Fruit fly (Drosophila melanogaster) whole organism, wandering third instar larva: ENCODE data around the gene CG31464.

Experiments
- Abd-B ChIP-seq: fragments of >200 bp; optimal IDR thresholded peaks from 2 replicates; lab custom pipeline; 2017; ENCODE audit warnings: missing biosample characterization, missing genetic modification characterization
- CG32264 ChIP-seq: fragments of 200-800 bp; sonication (Bioruptor generic); optimal IDR thresholded peaks from 2 replicates; lab custom pipeline; 2016; ENCODE audit warnings: missing biosample characterization, missing genetic modification characterization
- CG9705 ChIP-seq: fragments of 200-800 bp; sonication (Bioruptor generic); optimal IDR thresholded peaks from 2 replicates; lab custom pipeline; 2018; ENCODE audit warnings: missing biosample characterization, mild to moderate bottlenecking, missing genetic modification characterization
- CrebA ChIP-seq: fragments of 200-800 bp; sonication (Bioruptor generic); optimal IDR thresholded peaks from 2 replicates; lab custom pipeline; 2016; ENCODE audit warnings: missing biosample characterization, mild to moderate bottlenecking, missing genetic modification characterization, borderline replicate concordance
- Dfd ChIP-seq: fragments of >200 bp; optimal IDR thresholded peaks from 2 replicates; lab custom pipeline; 2017; ENCODE audit warnings: missing biosample characterization, missing genetic modification characterization
- Dif ChIP-seq: fragments of 200-275, 200-300 bp; sonication (Bioruptor generic); optimal IDR thresholded peaks from 2 replicates; lab custom pipeline; 2018; ENCODE audit warnings: missing biosample characterization, missing genetic modification characterization; ENCODE audit not compliant: partially characterized antibody
- GATAd ChIP-seq: sonication (Bioruptor generic); optimal IDR thresholded peaks from 2 replicates; lab custom pipeline; 2016; ENCODE audit warnings: missing biosample characterization, missing genetic modification characterization
- HLH106 ChIP-seq: fragments of 200-800 bp; optimal IDR thresholded peaks from 3 replicates; lab custom pipeline; 2019; ENCODE audit warnings: missing biosample characterization, mild to moderate bottlenecking, missing genetic modification characterization, moderate library complexity
- Hnf4 ChIP-seq: fragments of 200-800 bp; sonication (Bioruptor generic); optimal IDR thresholded peaks from 2 replicates; lab custom pipeline; 2016; ENCODE audit warnings: missing biosample characterization, mild to moderate bottlenecking, missing genetic modification characterization
- Hr78 ChIP-seq: fragments of >200 bp; optimal IDR thresholded peaks from 2 replicates; lab custom pipeline; 2017; ENCODE audit warnings: missing biosample characterization, missing genetic modification characterization
- Hr83 ChIP-seq: fragments of 200-300 bp; sonication (Bioruptor generic); optimal IDR thresholded peaks from 2 replicates; lab custom pipeline; 2016; ENCODE audit warnings: missing biosample characterization, mild to moderate bottlenecking, missing genetic modification characterization, moderate library complexity; ENCODE audit not compliant: poor library complexity, severe bottlenecking
- Jra ChIP-seq: sonication (Bioruptor generic); optimal IDR thresholded peaks from 2 replicates; lab custom pipeline; 2016; ENCODE audit warnings: missing biosample characterization, missing genetic modification characterization
- Mio ChIP-seq: sonication (Bioruptor generic); optimal IDR thresholded peaks from 2 replicates; lab custom pipeline; 2016; ENCODE audit warnings: missing biosample characterization, missing genetic modification characterization
- Myc ChIP-seq: fragments of >200 bp; optimal IDR thresholded peaks from 2 replicates; lab custom pipeline; 2017
- N ChIP-seq: fragments of >200 bp; optimal IDR thresholded peaks from 2 replicates; lab custom pipeline; 2018; ENCODE audit warnings: missing biosample characterization, missing external identifiers, missing genetic modification characterization
- OdsH ChIP-seq: fragments of 200-800 bp; sonication (Bioruptor generic); optimal IDR thresholded peaks from 2 replicates; lab custom pipeline; 2016; ENCODE audit warnings: missing biosample characterization, mild to moderate bottlenecking, missing genetic modification characterization
- Rel ChIP-seq, 2 experiments: fragments of 200-800 bp; sonication (Bioruptor generic) in 1 of 2; optimal IDR thresholded peaks; 2 replicates in 1 of 2; 3 replicates in 1 of 2; lab custom pipeline; 2016 to 2019; ENCODE audit warnings: mild to moderate bottlenecking in 2 of 2, missing biosample characterization in 2 of 2, missing genetic modification characterization in 2 of 2, moderate library complexity in 1 of 2
- Sp1 ChIP-seq: fragments of 200-800 bp; sonication (Bioruptor generic); optimal IDR thresholded peaks from 3 replicates; lab custom pipeline; 2019; ENCODE audit warnings: missing biosample characterization, mild to moderate bottlenecking, missing genetic modification characterization, moderate library complexity
- Vsx2 ChIP-seq: fragments of 200-300, 225-300 bp; sonication (Bioruptor generic); optimal IDR thresholded peaks from 2 replicates; lab custom pipeline; 2018; ENCODE audit warnings: missing biosample characterization, missing genetic modification characterization; ENCODE audit not compliant: partially characterized antibody
- br ChIP-seq: fragments of 200-800 bp; sonication (Bioruptor generic); optimal IDR thresholded peaks from 2 replicates; lab custom pipeline; 2016; ENCODE audit warnings: missing biosample characterization, missing genetic modification characterization
- brk ChIP-seq: fragments of 200-800 bp; sonication (Bioruptor generic); optimal IDR thresholded peaks from 2 replicates; lab custom pipeline; 2016; ENCODE audit warnings: missing biosample characterization, mild to moderate bottlenecking, missing genetic modification characterization
- dl ChIP-seq, 2 experiments: fragments of 175-275, 200-275 bp in 1 of 2; fragments of 200-275 bp in 1 of 2; sonication (Bioruptor generic); optimal IDR thresholded peaks; lab custom pipeline; 2018; ENCODE audit warnings: mild to moderate bottlenecking in 2 of 2, missing biosample characterization in 2 of 2, missing genetic modification characterization in 2 of 2, moderate library complexity in 2 of 2; ENCODE audit not compliant: partially characterized antibody in 2 of 2, insufficient read depth in 1 of 2
- dmrt93B ChIP-seq: fragments of 200-800 bp; sonication (Bioruptor generic); optimal IDR thresholded peaks from 2 replicates; lab custom pipeline; 2018; ENCODE audit warnings: missing biosample characterization, mild to moderate bottlenecking, missing genetic modification characterization
- dsf ChIP-seq: sonication (Bioruptor generic); optimal IDR thresholded peaks from 2 replicates; lab custom pipeline; 2016; ENCODE audit warnings: missing biosample characterization, missing genetic modification characterization, borderline replicate concordance
- ey ChIP-seq: fragments of 200-800 bp; sonication (Bioruptor generic); optimal IDR thresholded peaks from 2 replicates; lab custom pipeline; 2016; ENCODE audit warnings: missing biosample characterization, missing genetic modification characterization
- foxo ChIP-seq, 2 experiments: fragments of 200-800 bp; sonication (Bioruptor generic); optimal IDR thresholded peaks; 2 replicates in 1 of 2; 3 replicates in 1 of 2; lab custom pipeline; 2016 to 2017; ENCODE audit warnings: missing biosample characterization in 2 of 2, missing genetic modification characterization in 2 of 2
- fru ChIP-seq: fragments of 200-800 bp; sonication (Bioruptor generic); optimal IDR thresholded peaks from 3 replicates; lab custom pipeline; 2016; ENCODE audit warnings: missing biosample characterization, mild to moderate bottlenecking, missing genetic modification characterization
- h ChIP-seq: fragments of 200-800 bp; sonication (Bioruptor generic); optimal IDR thresholded peaks from 3 replicates; lab custom pipeline; 2016; ENCODE audit warnings: missing biosample characterization, mild to moderate bottlenecking, missing genetic modification characterization
- jim ChIP-seq: fragments of 175-275, 200-325 bp; sonication (Bioruptor generic); optimal IDR thresholded peaks from 2 replicates; lab custom pipeline; 2016; ENCODE audit warnings: missing biosample characterization, mild to moderate bottlenecking, missing genetic modification characterization
- lola ChIP-seq: fragments of >200 bp; optimal IDR thresholded peaks from 2 replicates; lab custom pipeline; 2017; ENCODE audit warnings: missing biosample characterization, missing genetic modification characterization
- pan ChIP-seq: fragments of >200 bp; optimal IDR thresholded peaks from 2 replicates; lab custom pipeline; 2017
- psq ChIP-seq: fragments of 200-800 bp; sonication (Bioruptor generic); optimal IDR thresholded peaks from 3 replicates; lab custom pipeline; 2017; ENCODE audit warnings: missing biosample characterization, mild to moderate bottlenecking, missing genetic modification characterization, moderate library complexity
- rgr ChIP-seq: fragments of 200-800 bp; sonication (Bioruptor generic); optimal IDR thresholded peaks from 3 replicates; lab custom pipeline; 2016; ENCODE audit warnings: missing biosample characterization, mild to moderate bottlenecking, missing genetic modification characterization
- sage ChIP-seq: fragments of 200-800 bp; sonication (Bioruptor generic); optimal IDR thresholded peaks from 2 replicates; lab custom pipeline; 2016; ENCODE audit warnings: missing biosample characterization, mild to moderate bottlenecking, missing genetic modification characterization
- sv ChIP-seq: fragments of 200-800 bp; sonication (Bioruptor generic); optimal IDR thresholded peaks from 3 replicates; lab custom pipeline; 2016; ENCODE audit warnings: missing biosample characterization, missing genetic modification characterization
- tai ChIP-seq: sonication (Bioruptor generic); optimal IDR thresholded peaks from 2 replicates; lab custom pipeline; 2016; ENCODE audit warnings: missing biosample characterization, missing genetic modification characterization
- usp ChIP-seq: fragments of >200 bp; optimal IDR thresholded peaks from 2 replicates; lab custom pipeline; 2017; ENCODE audit warnings: missing biosample characterization, missing genetic modification characterization
- woc ChIP-seq: sonication (Bioruptor generic); optimal IDR thresholded peaks from 2 replicates; lab custom pipeline; 2016; ENCODE audit warnings: missing biosample characterization, mild to moderate bottlenecking, missing genetic modification characterization

CG31464 gene

DNA sequence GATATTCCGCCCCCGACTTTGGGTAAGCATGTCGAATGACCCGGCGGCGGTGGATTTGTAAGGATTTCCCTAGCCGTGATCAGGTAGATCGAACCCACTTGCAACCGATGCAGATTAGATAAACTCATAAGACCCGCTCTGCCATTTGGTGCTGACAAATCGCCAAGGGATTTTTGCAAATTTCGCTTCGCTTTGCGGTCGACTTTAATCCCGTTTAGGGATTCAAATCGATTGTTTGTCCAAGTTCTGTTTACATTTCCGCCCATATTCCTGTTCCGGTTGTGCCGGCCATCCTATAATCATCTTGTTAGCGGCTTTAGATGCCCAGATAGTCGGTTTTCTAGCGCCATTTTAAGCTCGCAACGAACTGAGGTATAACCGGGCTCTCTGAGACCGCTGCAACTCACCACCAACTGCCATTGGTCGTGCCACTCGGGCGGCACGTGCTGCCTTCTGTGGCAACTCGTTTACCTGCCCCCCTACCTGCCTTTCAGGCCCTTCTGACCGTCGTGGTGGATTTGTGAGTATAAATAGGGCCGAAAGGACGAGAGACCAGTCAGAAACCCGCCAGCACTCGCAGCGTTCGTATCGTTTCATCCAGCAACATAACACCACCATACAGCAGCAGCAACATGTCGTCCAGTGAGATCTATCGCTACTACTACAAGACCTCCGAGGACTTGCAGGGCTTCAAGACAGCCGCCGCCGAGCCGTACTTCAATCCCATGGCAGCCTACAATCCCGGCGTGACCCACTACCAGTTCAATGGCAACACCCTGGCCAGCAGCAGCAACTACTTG is 13.3 kb upstream of the CG31464 start, which contains the start of gene ato:
TSS of gene ato (plus strand) at position 559 of the 800 bp plus-strand sequence.
- no peak for TF ChIP-seq Dif (GFP tag; lab: Kevin White, UChicago)
- TF ChIP-seq Hr78 (GFP tag; lab: Kevin White, UChicago) = no peak
- no peak for TF ChIP-seq Mio (GFP tag; lab: Kevin White, UChicago)
- no peak for TF ChIP-seq Rel (GFP tag; optimal IDR thresholded peaks at IDR 0.05; lab: Kevin White, UChicago)
- TF ChIP-seq Rel (tag; optimal IDR thresholded peaks at IDR 0.05; lab: Kevin White, UChicago) = no peak
- TF ChIP-seq CG9705 (GFP tag; lab: Kevin White, UChicago) = no peak
- TF ChIP-seq foxo (GFP tag; optimal IDR thresholded peaks at IDR 0.05; lab: Kevin White, UChicago) = no peak
- TF ChIP-seq Vsx2 (GFP tag; lab: Kevin White, UChicago) = peak; percentile 60
- TF ChIP-seq Sp1 (GFP tag; lab: Kevin White, UChicago) = no peak

- TF ChIP-seq foxo (GFP tag; optimal IDR thresholded peaks at IDR 0.05; lab: Kevin White, UChicago) (peak in 1 of 2 experiments; percentile 22), sage (GFP tag; lab: Kevin White, UChicago) (no peak), Sp1 (GFP tag; lab: Kevin White, UChicago) (peak; percentile 19), HLH106 (tag; lab: Kevin White, UChicago) (peak; percentile 43), rgr (GFP tag; lab: Kevin White, UChicago) (no peak), OdsH (GFP tag; lab: Kevin White, UChicago) (no peak), Rel (GFP tag; optimal IDR thresholded peaks at IDR 0.05; lab: Kevin White, UChicago) (no peak), Rel (tag; optimal IDR thresholded peaks at IDR 0.05; lab: Kevin White, UChicago) (peak; percentile 38), Dif (GFP tag; lab: Kevin White, UChicago) (peak; percentile 20)
Observed at dm6 chr3R:8279970-8280369, 11.1 kb upstream of the CG31464 start.

DNA sequence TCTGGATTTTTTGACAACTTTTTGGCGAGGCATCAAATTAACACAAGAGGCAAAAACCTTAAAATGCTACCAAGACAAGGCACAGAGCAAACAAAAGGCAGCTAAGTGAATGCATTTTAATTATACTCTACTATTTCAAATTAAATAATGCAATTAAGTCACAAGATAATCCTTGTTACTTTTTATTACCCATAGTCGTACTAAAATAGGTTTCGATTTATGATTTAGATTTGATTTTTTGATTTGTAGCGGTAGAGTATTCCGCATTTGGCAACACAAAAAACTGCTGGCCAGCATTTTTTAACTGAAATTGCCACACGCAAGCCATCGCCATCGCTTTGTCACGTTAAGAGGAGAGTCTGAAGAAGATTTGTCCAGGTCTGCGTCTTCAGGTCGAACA is 8.3 kb upstream of the CG31464 start:
- no peak for TF ChIP-seq Mio (GFP tag; lab: Kevin White, UChicago)
- peak; percentile 51 for TF ChIP-seq h (GFP tag; lab: Kevin White, UChicago)
- TF ChIP-seq N (GFP tag; lab: Kevin White, UChicago) = no peak
- TF ChIP-seq rgr (GFP tag; lab: Kevin White, UChicago) = peak; percentile 46
- TF ChIP-seq usp (GFP tag; lab: Kevin White, UChicago) = no peak
- TF ChIP-seq Dif (GFP tag; lab: Kevin White, UChicago) = no peak
- peak; percentile 39 for TF ChIP-seq fru
- peak; percentile 44 for TF ChIP-seq Sp1 (GFP tag; lab: Kevin White, UChicago)
- no peak for TF ChIP-seq CrebA (GFP tag; lab: Kevin White, UChicago)
- no peak for TF ChIP-seq dmrt93B
- no peak for TF ChIP-seq tai (GFP tag; lab: Kevin White, UChicago)
- no peak for TF ChIP-seq Rel (GFP tag; optimal IDR thresholded peaks at IDR 0.05; lab: Kevin White, UChicago)
- TF ChIP-seq Rel (tag; optimal IDR thresholded peaks at IDR 0.05; lab: Kevin White, UChicago) = no peak
- TF ChIP-seq woc (GFP tag; lab: Kevin White, UChicago) = peak; percentile 44
- TF ChIP-seq OdsH (GFP tag; lab: Kevin White, UChicago) = peak; percentile 27
- TF ChIP-seq dsf (GFP tag; lab: Kevin White, UChicago) = no peak
- no peak for TF ChIP-seq Hr83 (GFP tag; lab: Kevin White, UChicago)
- TF ChIP-seq Myc (lab: Kevin White, UChicago) = no peak
- TF ChIP-seq Hr78 (GFP tag; lab: Kevin White, UChicago) = no peak
- no peak for TF ChIP-seq Jra (GFP tag; lab: Kevin White, UChicago)
- peak; percentile 51 for TF ChIP-seq HLH106 (tag; lab: Kevin White, UChicago)
- TF ChIP-seq Dfd = no peak
- no peak for TF ChIP-seq GATAd
- TF ChIP-seq lola (GFP tag; lab: Kevin White, UChicago) = no peak
- no peak for TF ChIP-seq jim
- TF ChIP-seq Vsx2 (GFP tag; lab: Kevin White, UChicago) = no peak
- TF ChIP-seq pan (lab: Kevin White, UChicago) = no peak
- TF ChIP-seq Abd-B (GFP tag; lab: Kevin White, UChicago) = no peak
- TF ChIP-seq brk (GFP tag; lab: Kevin White, UChicago) = no peak
- TF ChIP-seq CG32264 (GFP tag; lab: Kevin White, UChicago) = no peak
- no peak for TF ChIP-seq Hnf4 (GFP tag; lab: Kevin White, UChicago)
- TF ChIP-seq CG9705 (GFP tag; lab: Kevin White, UChicago) = no peak
- TF ChIP-seq dl (GFP tag; optimal IDR thresholded peaks at IDR 0.05; lab: Kevin White, UChicago; ENCODE audit: insufficient read depth in 1 of 2, partially characterized antibody in 2 of 2) = no peak
- TF ChIP-seq foxo (GFP tag; optimal IDR thresholded peaks at IDR 0.05; lab: Kevin White, UChicago) = peak in 1 of 2 experiments; percentile 38
- no peak for TF ChIP-seq sage (GFP tag; lab: Kevin White, UChicago)
- TF ChIP-seq ey (GFP tag; lab: Kevin White, UChicago) = peak; percentile 48
- TF ChIP-seq br (GFP tag; lab: Kevin White, UChicago) = peak; percentile 24
- TF ChIP-seq psq (GFP tag; lab: Kevin White, UChicago) = peak; percentile 4
- no peak for TF ChIP-seq sv (GFP tag; lab: Kevin White, UChicago)
